Fruit fly (Drosophila melanogaster) S2 (cell line): ENCODE results near the gene Dph1.

Source experiments
- CG8478 ChIP-seq: fragments of >200 bp; optimal IDR thresholded peaks from 2 replicates; lab custom pipeline; 2018
- CTCF ChIP-seq, 2 experiments: fragments of >200 bp; optimal IDR thresholded peaks; 2 replicates each; lab custom pipeline; 2018

dm6 chr3L:11692853-11693252, 3.9 kb downstream of the Dph1 start:
- TF ChIP-seq CTCF (optimal IDR thresholded peaks at IDR 0.05; lab: Kevin White, UChicago) = no peak
- no peak for TF ChIP-seq CG8478
